Fruit fly (Drosophila melanogaster): ENCODE measurements around the gene CG7276.

The CG7276 gene

dm6 chr3L:15530638-15531225 is 32.7 kb downstream of the CG7276 start:
- no peak for TF ChIP-seq CG11294 (GFP tag; IDR thresholded peaks at IDR 0.05)
- no peak for TF ChIP-seq Met (GFP tag; optimal IDR thresholded peaks at IDR 0.05)
- TF ChIP-seq Sox15 (GFP tag; optimal IDR thresholded peaks at IDR 0.05): no peak
- TF ChIP-seq Sox14 (GFP tag; optimal IDR thresholded peaks at IDR 0.05): peak; percentile 0
- TF ChIP-seq CG3919 (GFP tag; optimal IDR thresholded peaks at IDR 0.05): peak; percentile 10
- TF ChIP-seq CG6808 (GFP tag; optimal IDR thresholded peaks at IDR 0.05): peak; percentile 14
- TF ChIP-seq CG9139 (GFP tag; optimal IDR thresholded peaks at IDR 0.05): no peak
- no peak for TF ChIP-seq Ets21C (GFP tag; optimal IDR thresholded peaks at IDR 0.05)
- TF ChIP-seq Eip78C (GFP tag): peak; percentile 65
- TF ChIP-seq achi (GFP tag; optimal IDR thresholded peaks at IDR 0.05): peak; percentile 24
- peak; percentile 86 for TF ChIP-seq fkh (GFP tag; optimal IDR thresholded peaks at IDR 0.05)
- TF ChIP-seq CG7368 (GFP tag; optimal IDR thresholded peaks at IDR 0.05): no peak
- peak; percentile 34 for TF ChIP-seq CG6854 (GFP tag; optimal IDR thresholded peaks at IDR 0.05)
- peak; percentile 19 to 28 for TF ChIP-seq ss (GFP tag; optimal IDR thresholded peaks at IDR 0.05)
- no peak for TF ChIP-seq Blimp-1 (GFP tag; optimal IDR thresholded peaks at IDR 0.05)

DNA sequence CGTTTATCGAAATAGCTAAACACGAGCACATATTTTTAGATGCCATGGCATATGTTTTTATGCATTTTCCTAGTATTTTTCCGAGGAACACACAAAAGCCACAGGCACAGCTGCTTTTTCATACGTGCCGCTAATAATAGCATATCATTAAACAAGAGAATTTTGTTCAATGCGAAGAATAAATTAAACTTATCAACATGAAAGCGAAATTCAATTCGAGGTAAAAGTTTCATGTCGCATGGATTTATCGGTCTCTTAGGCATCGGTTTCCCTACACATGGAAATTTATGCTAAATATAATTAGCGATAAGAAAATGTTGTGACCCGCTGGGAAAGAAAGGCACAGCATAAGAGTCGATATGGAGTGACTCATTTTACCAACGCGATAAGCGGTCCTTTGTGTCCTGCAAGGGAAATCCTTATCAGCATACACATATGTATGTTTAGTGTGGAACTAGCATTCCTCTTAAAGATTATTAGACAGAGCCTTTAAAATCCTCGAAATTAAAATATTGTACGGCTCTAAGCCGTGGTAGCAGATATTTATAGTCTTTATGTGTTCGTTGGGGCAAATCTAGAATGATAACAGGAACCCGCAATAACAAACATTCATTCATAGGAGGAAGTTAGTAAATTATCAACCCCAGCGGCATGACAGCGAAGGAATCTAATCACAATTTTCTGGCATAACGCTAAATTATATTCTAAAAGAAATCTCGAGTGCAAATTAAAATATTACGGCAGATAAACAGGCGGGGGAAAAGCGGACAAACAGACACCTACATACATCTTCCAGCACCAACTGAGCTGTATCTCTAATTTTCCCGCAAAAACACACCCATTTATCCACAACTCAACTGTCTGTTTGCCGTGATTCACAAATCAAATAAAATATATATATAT is 33.7 kb downstream of the CG7276 start, which contains the start of gene CG43248:
CG43248 (minus strand) TSS at position 51 of the 903 bp plus-strand sequence.
- no peak for TF ChIP-seq CG34406 (GFP tag; optimal IDR thresholded peaks at IDR 0.05)
- no peak for TF ChIP-seq Eip75B (GFP tag; optimal IDR thresholded peaks at IDR 0.05)
- no peak for TF ChIP-seq esn (GFP tag; optimal IDR thresholded peaks at IDR 0.05)
- no peak for TF ChIP-seq CG4318 (GFP tag; optimal IDR thresholded peaks at IDR 0.05)
- no peak for TF ChIP-seq CG3919 (GFP tag; optimal IDR thresholded peaks at IDR 0.05)
- TF ChIP-seq Smox (GFP tag; optimal IDR thresholded peaks at IDR 0.05): no peak
- no peak for TF ChIP-seq ss (GFP tag; optimal IDR thresholded peaks at IDR 0.05)
- no peak for TF ChIP-seq pdm3 (GFP tag; optimal IDR thresholded peaks at IDR 0.05)
- no peak for TF ChIP-seq CG1621 (tag; optimal IDR thresholded peaks at IDR 0.05)
- TF ChIP-seq CG32006 (GFP tag; optimal IDR thresholded peaks at IDR 0.05): no peak
- no peak for TF ChIP-seq CG6792 (GFP tag; optimal IDR thresholded peaks at IDR 0.05)
- no peak for TF ChIP-seq Sox14 (GFP tag; optimal IDR thresholded peaks at IDR 0.05)

dm6 chr3L:15532368-15533030 is 34.5 kb downstream of the CG7276 start:
- TF ChIP-seq CG9139 (GFP tag; optimal IDR thresholded peaks at IDR 0.05): no peak
- peak; percentile 65 for TF ChIP-seq cyc (GFP tag; optimal IDR thresholded peaks at IDR 0.05)
- peak; percentile 53 for TF ChIP-seq CG1621 (tag; optimal IDR thresholded peaks at IDR 0.05)
- peak; percentile 58 for TF ChIP-seq Gug (GFP tag; IDR thresholded peaks at IDR 0.05)
- peak; percentile 10 for TF ChIP-seq Ets96B (tag; optimal IDR thresholded peaks at IDR 0.05)
- peak; percentile 27 for TF ChIP-seq Ets21C (GFP tag; optimal IDR thresholded peaks at IDR 0.05)
- no peak for TF ChIP-seq net (GFP tag; optimal IDR thresholded peaks at IDR 0.05)
- TF ChIP-seq Hr39 (GFP tag; optimal IDR thresholded peaks at IDR 0.05): peak; percentile 61
- TF ChIP-seq CG31627 (GFP tag; optimal IDR thresholded peaks at IDR 0.05): peak; percentile 41
- TF ChIP-seq vri (GFP tag; optimal IDR thresholded peaks at IDR 0.05): peak; percentile 55
- peak; percentile 41 for TF ChIP-seq pdm3 (GFP tag; optimal IDR thresholded peaks at IDR 0.05)
- TF ChIP-seq fd59A (GFP tag; optimal IDR thresholded peaks at IDR 0.05): no peak
- no peak for TF ChIP-seq CG16779 (tag; optimal IDR thresholded peaks at IDR 0.05)
- peak; percentile 1 for TF ChIP-seq OdsH (GFP tag; optimal IDR thresholded peaks at IDR 0.05)
- peak; percentile 52 for TF ChIP-seq spab (GFP tag; optimal IDR thresholded peaks at IDR 0.05)
- peak; percentile 48; the same call in 2 of the 3 replicates for TF ChIP-seq CG8119 (GFP tag; IDR thresholded peaks at IDR 0.05)
- TF ChIP-seq Lpt (GFP tag; optimal IDR thresholded peaks at IDR 0.05): peak; percentile 31
- peak; percentile 43 for TF ChIP-seq CG3032 (tag; optimal IDR thresholded peaks at IDR 0.05)
- TF ChIP-seq dsx (GFP tag; optimal IDR thresholded peaks at IDR 0.05; ENCODE audit: poor library complexity, severe bottlenecking): peak; percentile 30
- TF ChIP-seq CG11294 (GFP tag; IDR thresholded peaks at IDR 0.05): peak; percentile 52; the same call in 1 of the 2 replicates
- TF ChIP-seq CG32006 (GFP tag; optimal IDR thresholded peaks at IDR 0.05): peak; percentile 68
- peak; percentile 56 for TF ChIP-seq CG6854 (GFP tag; optimal IDR thresholded peaks at IDR 0.05)
- no peak for TF ChIP-seq Sox15 (GFP tag; optimal IDR thresholded peaks at IDR 0.05)
- peak; percentile 49 for TF ChIP-seq CG10631 (GFP tag; optimal IDR thresholded peaks at IDR 0.05)
- TF ChIP-seq CG6792 (GFP tag; optimal IDR thresholded peaks at IDR 0.05): no peak
- peak; percentile 66 for TF ChIP-seq CG3919 (GFP tag; optimal IDR thresholded peaks at IDR 0.05)
- TF ChIP-seq CG6276 (GFP tag; optimal IDR thresholded peaks at IDR 0.05): peak; percentile 77
- TF ChIP-seq Smox (GFP tag; optimal IDR thresholded peaks at IDR 0.05): peak; percentile 42
- TF ChIP-seq fkh (GFP tag; optimal IDR thresholded peaks at IDR 0.05): no peak
- TF ChIP-seq achi (GFP tag; optimal IDR thresholded peaks at IDR 0.05): peak; percentile 11
- TF ChIP-seq Sox14 (GFP tag; optimal IDR thresholded peaks at IDR 0.05): peak; percentile 21
- no peak for TF ChIP-seq CG6808 (GFP tag; optimal IDR thresholded peaks at IDR 0.05)
